Fruit fly (Drosophila melanogaster) whole organism: Measurements from ENCODE around the gene TpnC25D.

Experiments used
- CG8478 ChIP-seq: fragments of >200 bp; optimal IDR thresholded peaks from 2 replicates; lab custom pipeline; 2018; ENCODE audit warnings: inconsistent platforms
- Dll ChIP-seq: fragments of >200 bp; optimal IDR thresholded peaks from 2 replicates; lab custom pipeline; 2017
- EcR ChIP-seq, 2 experiments: fragments of >200 bp; optimal IDR thresholded peaks; 2 replicates each; lab custom pipeline; 2017; ENCODE audit warnings: missing biosample characterization in 2 of 2, missing genetic modification characterization in 2 of 2, missing genetic modification reagents in 2 of 2
- pan ChIP-seq: fragments of >200 bp; optimal IDR thresholded peaks from 2 replicates; lab custom pipeline; 2017
- psq ChIP-seq: fragments of >200 bp; optimal IDR thresholded peaks from 2 replicates; lab custom pipeline; 2017
- usp ChIP-seq: fragments of >200 bp; optimal IDR thresholded peaks from 2 replicates; lab custom pipeline; 2017; ENCODE audit warnings: missing biosample characterization, missing genetic modification characterization, mixed read lengths

dm6 chr2L:5261223-5261984 lies 44.9 kb downstream of the TpnC25D start:
- TF ChIP-seq EcR (GFP tag; optimal IDR thresholded peaks at IDR 0.05; lab: Kevin White, UChicago) (no peak), CG8478 (no peak), pan (lab: Kevin White, UChicago) (no peak), usp (GFP tag; lab: Kevin White, UChicago) (no peak), psq (lab: Kevin White, UChicago) (no peak), Dll (lab: Kevin White, UChicago) (no peak)
